Worm (Caenorhabditis elegans) whole organism, L4/young adult: ENCODE data around the gene ddn-3.
"Not testable (repeated sequence)": the region's sequence is repeated elsewhere in the genome, so short reads cannot be mapped to it uniquely, and the experiment has no call there.

Experiments
- W03F9.2 ChIP-seq: fragments of 150-350 bp; optimal IDR thresholded peaks from 2 replicates; lab custom pipeline; 2014; ENCODE audit warnings: missing biosample characterization, missing genetic modification characterization
- dao-5 ChIP-seq: sonication (generic microtip); optimal IDR thresholded peaks from 2 replicates; lab custom pipeline; 2016; ENCODE audit warnings: missing genotype, missing genetic modification characterization, moderate library complexity, missing compliant biosample characterization
- him-1 ChIP-seq: sonication (generic microtip); optimal IDR thresholded peaks from 2 replicates; lab custom pipeline; 2016; ENCODE audit warnings: missing genotype, missing genetic modification reagents, missing genetic modification characterization, missing compliant biosample characterization

DNA sequence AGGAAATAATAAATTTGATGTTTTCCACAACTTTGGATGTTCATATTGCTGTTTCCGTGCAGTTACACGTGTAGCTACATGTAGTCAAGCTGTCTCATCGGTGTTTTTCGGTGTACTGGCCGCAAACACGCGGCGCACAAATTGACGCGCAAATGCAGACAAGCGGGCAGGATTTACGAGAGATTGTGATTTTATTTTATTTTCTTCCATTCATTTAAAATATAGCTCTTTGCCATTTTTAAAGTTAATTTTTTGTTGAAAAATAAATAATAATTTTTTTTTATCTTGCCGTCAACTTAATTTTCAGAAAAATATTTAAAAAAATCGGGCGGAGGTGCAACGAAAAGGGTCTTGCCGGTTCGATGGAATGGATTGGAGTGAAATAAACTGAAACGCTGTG lies 36.7 kb downstream of the ddn-3 start, which contains the start of gene F40G12.7:
- not testable (repeated sequence) for TF ChIP-seq dao-5, W03F9.2, him-1 (tag; lab: Kevin White, UChicago)
